Worm (Caenorhabditis elegans) whole organism, L2 larva: ENCODE data around the gene F52D1.2.

Experiments used
- F13H6.1 ChIP-seq: sonication (generic microtip); optimal IDR thresholded peaks from 2 replicates; lab custom pipeline; 2016; ENCODE audit warnings: missing genetic modification characterization, missing compliant biosample characterization
- R02D3.7 ChIP-seq: fragments of 150-350 bp; optimal IDR thresholded peaks from 2 replicates; lab custom pipeline; 2014; ENCODE audit warnings: missing biosample characterization, missing genetic modification characterization
- Y55F3AM.14 ChIP-seq: fragments of 200-800 bp; sonication (Bioruptor generic); optimal IDR thresholded peaks from 2 replicates; lab custom pipeline; 2018; ENCODE audit warnings: mild to moderate bottlenecking, missing genetic modification characterization, missing compliant biosample characterization
- ZK546.5 ChIP-seq: sonication (generic microtip); optimal IDR thresholded peaks from 2 replicates; lab custom pipeline; 2017; ENCODE audit warnings: missing biosample characterization, missing genetic modification characterization
- alr-1 ChIP-seq: fragments of 150-350 bp; optimal IDR thresholded peaks from 2 replicates; lab custom pipeline; 2014; ENCODE audit warnings: missing biosample characterization, missing genetic modification characterization
- aly-2 ChIP-seq: fragments of 150-350 bp; optimal IDR thresholded peaks from 2 replicates; lab custom pipeline; 2014; ENCODE audit warnings: missing biosample characterization, missing genetic modification characterization
- ama-1 ChIP-seq: fragments of 150-350 bp; optimal IDR thresholded peaks from 2 replicates; lab custom pipeline; 2018; ENCODE audit warnings: inconsistent platforms
- blmp-1 ChIP-seq: sonication (generic microtip); optimal IDR thresholded peaks from 2 replicates; lab custom pipeline; 2017; ENCODE audit warnings: missing genetic modification characterization, mild to moderate bottlenecking, missing compliant biosample characterization, antibody characterized with exemption, moderate library complexity; ENCODE audit not compliant: insufficient read depth
- ceh-16 ChIP-seq: fragments of 150-350 bp; optimal IDR thresholded peaks from 2 replicates; lab custom pipeline; 2014; ENCODE audit warnings: missing biosample characterization, missing genetic modification characterization
- ceh-82 ChIP-seq: fragments of 150-350 bp; optimal IDR thresholded peaks from 2 replicates; lab custom pipeline; 2014; ENCODE audit warnings: missing biosample characterization, missing genetic modification characterization
- crh-2 ChIP-seq: sonication (generic microtip); optimal IDR thresholded peaks from 2 replicates; lab custom pipeline; 2017; ENCODE audit warnings: missing biosample characterization, missing genetic modification characterization
- dmd-4 ChIP-seq: sonication (generic microtip); optimal IDR thresholded peaks from 2 replicates; lab custom pipeline; 2017; ENCODE audit warnings: missing biosample characterization, missing genetic modification characterization
- egl-27 ChIP-seq: sonication (generic microtip); optimal IDR thresholded peaks from 3 replicates; lab custom pipeline; 2017; ENCODE audit warnings: missing biosample characterization, missing genetic modification reagents, missing genetic modification characterization
- elt-1 ChIP-seq: fragments of 150-350 bp; optimal IDR thresholded peaks from 2 replicates; lab custom pipeline; 2014; ENCODE audit warnings: missing biosample characterization, missing genetic modification characterization
- elt-3 ChIP-seq: sonication (generic microtip); optimal IDR thresholded peaks from 2 replicates; lab custom pipeline; 2017; ENCODE audit warnings: missing biosample characterization, missing genetic modification characterization
- fos-1 ChIP-seq: fragments of 150-350 bp; optimal IDR thresholded peaks from 2 replicates; lab custom pipeline; 2014; ENCODE audit warnings: missing biosample characterization, missing genetic modification characterization
- gmeb-1 ChIP-seq: fragments of 150-350 bp; optimal IDR thresholded peaks from 2 replicates; lab custom pipeline; 2014; ENCODE audit warnings: missing biosample characterization, missing genetic modification characterization
- lin-39 ChIP-seq: fragments of 150-350 bp; optimal IDR thresholded peaks from 2 replicates; lab custom pipeline; 2014; ENCODE audit warnings: missing biosample characterization, missing genetic modification reagents, missing genetic modification characterization
- lsy-2 ChIP-seq, 2 experiments: fragments of 150-350 bp in 1 of 2; sonication (generic microtip) in 1 of 2; optimal IDR thresholded peaks; 2 replicates each; lab custom pipeline; 2014 to 2017; ENCODE audit warnings: missing biosample characterization in 2 of 2, missing genetic modification characterization in 2 of 2
- mab-5 ChIP-seq: fragments of 150-350 bp; optimal IDR thresholded peaks from 2 replicates; lab custom pipeline; 2014; ENCODE audit warnings: missing biosample characterization, missing genetic modification characterization
- mbf-1 ChIP-seq: sonication (generic microtip); optimal IDR thresholded peaks from 2 replicates; lab custom pipeline; 2017; ENCODE audit warnings: missing biosample characterization, missing genetic modification characterization
- mdl-1 ChIP-seq, 2 experiments: fragments of 150-350 bp in 1 of 2; sonication (generic microtip) in 1 of 2; optimal IDR thresholded peaks; 2 replicates each; lab custom pipeline; 2017; ENCODE audit warnings: missing biosample characterization in 2 of 2, missing genetic modification characterization in 2 of 2
- nhr-10 ChIP-seq: sonication (generic microtip); optimal IDR thresholded peaks from 2 replicates; lab custom pipeline; 2017; ENCODE audit warnings: missing biosample characterization, missing genetic modification characterization
- nhr-11 ChIP-seq: fragments of 150-350 bp; optimal IDR thresholded peaks from 2 replicates; lab custom pipeline; 2014; ENCODE audit warnings: missing biosample characterization, missing genetic modification characterization
- nhr-12 ChIP-seq: fragments of 150-350 bp; optimal IDR thresholded peaks from 2 replicates; lab custom pipeline; 2014; ENCODE audit warnings: missing biosample characterization, missing genetic modification characterization
- nhr-129 ChIP-seq: fragments of 150-350 bp; optimal IDR thresholded peaks from 2 replicates; lab custom pipeline; 2014; ENCODE audit warnings: missing biosample characterization, missing genetic modification characterization
- nhr-21 ChIP-seq: fragments of 150-350 bp; optimal IDR thresholded peaks from 2 replicates; lab custom pipeline; 2014; ENCODE audit warnings: missing biosample characterization, missing genetic modification characterization
- nhr-23 ChIP-seq: fragments of 150-350 bp; optimal IDR thresholded peaks from 2 replicates; lab custom pipeline; 2014; ENCODE audit warnings: missing biosample characterization, missing genetic modification reagents, missing genetic modification characterization
- nhr-237 ChIP-seq: fragments of 150-350 bp; optimal IDR thresholded peaks from 2 replicates; lab custom pipeline; 2014; ENCODE audit warnings: missing biosample characterization, missing genetic modification characterization
- nhr-25 ChIP-seq: fragments of 150-350 bp; sonication (generic microtip); optimal IDR thresholded peaks from 3 replicates; lab custom pipeline; 2014; ENCODE audit warnings: missing biosample characterization, missing genetic modification characterization
- nhr-6 ChIP-seq: fragments of 150-350 bp; optimal IDR thresholded peaks from 2 replicates; lab custom pipeline; 2014; ENCODE audit warnings: missing biosample characterization, missing genetic modification characterization
- nhr-77 ChIP-seq: fragments of 150-350 bp; optimal IDR thresholded peaks from 2 replicates; lab custom pipeline; 2014; ENCODE audit warnings: missing biosample characterization, missing genetic modification characterization
- peb-1 ChIP-seq: fragments of 150-350 bp; optimal IDR thresholded peaks from 2 replicates; lab custom pipeline; 2014; ENCODE audit warnings: missing biosample characterization, missing genetic modification characterization
- sem-4 ChIP-seq: fragments of 150-350 bp; optimal IDR thresholded peaks from 2 replicates; lab custom pipeline; 2014; ENCODE audit warnings: missing biosample characterization, missing genetic modification reagents, missing genetic modification characterization
- sma-3 ChIP-seq: sonication (generic microtip); optimal IDR thresholded peaks from 2 replicates; lab custom pipeline; 2016; ENCODE audit warnings: missing genetic modification reagents, missing genetic modification characterization, missing compliant biosample characterization
- sma-9 ChIP-seq, 2 experiments: fragments of 150-350 bp in 1 of 2; sonication (generic microtip) in 1 of 2; optimal IDR thresholded peaks; 2 replicates each; lab custom pipeline; 2014 to 2016; ENCODE audit warnings: missing genetic modification characterization in 2 of 2, mild to moderate bottlenecking in 1 of 2, missing biosample characterization in 1 of 2, missing compliant biosample characterization in 1 of 2, missing genetic modification reagents in 1 of 2, moderate library complexity in 1 of 2
- snpc-4 ChIP-seq: fragments of 150-350 bp; optimal IDR thresholded peaks from 2 replicates; lab custom pipeline; 2014; ENCODE audit warnings: missing biosample characterization, missing genetic modification characterization
- unc-39 ChIP-seq: fragments of 150-350 bp; optimal IDR thresholded peaks from 2 replicates; lab custom pipeline; 2014; ENCODE audit warnings: missing biosample characterization, missing genetic modification characterization
- zag-1 ChIP-seq: fragments of 150-350 bp; optimal IDR thresholded peaks from 2 replicates; lab custom pipeline; 2014; ENCODE audit warnings: missing biosample characterization, missing genetic modification characterization
- ztf-1 ChIP-seq: fragments of 200-800 bp; sonication (Bioruptor generic); conservative IDR thresholded peaks from 2 replicates; pipeline ENCODE4 v1.3.6; 2022; ENCODE audit warnings: missing genetic modification characterization, missing compliant biosample characterization
- ztf-11 ChIP-seq: sonication (generic microtip); optimal IDR thresholded peaks from 2 replicates; lab custom pipeline; 2017; ENCODE audit warnings: missing biosample characterization, missing genetic modification characterization
- ztf-4 ChIP-seq: fragments of 150-350 bp; optimal IDR thresholded peaks from 2 replicates; lab custom pipeline; 2014; ENCODE audit warnings: missing biosample characterization, missing genetic modification characterization

Gene F52D1.2

DNA sequence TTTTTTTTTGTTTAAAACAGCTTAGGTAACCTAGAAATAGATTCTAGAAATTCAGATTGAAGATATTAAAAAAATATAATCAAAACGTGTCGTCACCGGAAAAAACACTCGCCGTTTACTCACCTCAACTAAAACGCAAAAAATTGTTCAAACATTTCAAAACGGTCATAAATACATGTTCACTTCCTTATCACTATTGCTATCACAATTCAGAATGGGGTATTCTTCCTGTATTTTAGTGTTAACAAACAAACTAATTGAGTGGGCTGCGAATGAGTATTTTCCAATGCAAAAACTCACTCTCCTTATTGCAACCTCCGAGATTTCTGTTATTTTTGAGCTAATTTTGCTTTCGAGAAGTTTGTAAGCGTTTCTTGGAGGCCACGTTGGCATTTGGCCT is at the start of gene F52D1.2:
F52D1.2 (minus strand) TSS at position 393 of the 400 bp plus-strand sequence.
- TF ChIP-seq fos-1 = peak; percentile 70
- TF ChIP-seq dmd-4 = no peak
- TF ChIP-seq, all 48 proteins: peak for 1

DNA sequence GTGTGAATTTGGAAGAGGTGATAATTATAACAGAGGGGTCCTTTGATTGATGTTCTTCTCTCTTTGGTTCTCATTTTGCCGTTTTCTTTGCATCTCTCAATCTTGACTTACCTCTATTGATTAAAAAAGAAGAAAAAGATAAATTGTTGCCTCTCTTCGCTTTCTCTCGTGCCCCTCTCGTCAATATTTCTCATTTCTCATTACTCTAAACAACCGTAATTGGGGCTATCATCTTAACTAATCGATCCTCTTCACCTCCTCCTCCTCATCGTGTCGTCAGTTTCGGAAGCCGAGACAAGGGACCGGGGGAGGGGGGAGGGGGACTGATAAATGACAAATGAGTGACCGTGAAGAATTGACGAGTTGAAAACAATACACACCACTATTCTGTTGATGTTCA is 48.6 kb upstream of the F52D1.2 start:
- TF ChIP-seq ZK546.5 (tag; lab: Kevin White, UChicago) = no peak
- peak; percentile 13 for TF ChIP-seq nhr-21
- no peak for TF ChIP-seq ceh-82
- TF ChIP-seq elt-1 (tag; lab: Kevin White, UChicago) = no peak
- TF ChIP-seq gmeb-1 (tag; lab: Kevin White, UChicago) = peak; percentile 11
- peak in 1 of 2 experiments; percentile 30 for TF ChIP-seq lsy-2 (tag; optimal IDR thresholded peaks at IDR 0.05; lab: Kevin White, UChicago)
- TF ChIP-seq ztf-11 = no peak
- no peak for TF ChIP-seq nhr-237 (tag; lab: Kevin White, UChicago)
- peak; percentile 27 for TF ChIP-seq sma-3 (GFP tag; lab: Kevin White, UChicago)
- peak; percentile 16 for TF ChIP-seq sma-9 (GFP tag; optimal IDR thresholded peaks at IDR 0.05; lab: Kevin White, UChicago)
- TF ChIP-seq sma-9 (tag; optimal IDR thresholded peaks at IDR 0.05; lab: Kevin White, UChicago) = no peak
- TF ChIP-seq nhr-25 = peak; percentile 60
- no peak for TF ChIP-seq mab-5
- no peak for TF ChIP-seq nhr-77 (tag; lab: Kevin White, UChicago)
- peak; percentile 7 for TF ChIP-seq blmp-1 (tag; lab: Kevin White, UChicago)
- TF ChIP-seq, all 48 proteins: peak for 7

DNA sequence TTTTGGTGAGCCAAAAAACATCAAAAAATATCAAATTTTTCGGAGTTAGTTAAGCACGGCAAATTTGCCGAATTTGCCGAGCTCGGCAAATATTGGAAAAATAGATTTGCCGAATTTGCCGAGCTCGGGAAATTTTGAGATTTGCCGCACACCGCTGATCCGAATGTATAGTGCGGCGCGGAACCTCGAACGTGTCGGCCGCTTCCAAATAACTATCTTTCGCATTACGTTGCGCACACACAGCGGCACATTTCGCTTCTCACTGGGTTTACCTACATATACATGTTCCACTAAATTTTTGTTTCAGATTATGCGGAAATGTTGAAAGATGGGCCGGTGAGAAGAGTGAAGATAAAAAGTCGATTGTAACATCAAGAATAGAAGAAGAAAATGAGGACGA is 46.8 kb upstream of the F52D1.2 start:
- TF ChIP-seq unc-39 (tag; lab: Kevin White, UChicago) (no peak), nhr-11 (tag; lab: Kevin White, UChicago) (no peak), nhr-10 (tag; lab: Kevin White, UChicago) (no peak), nhr-77 (tag; lab: Kevin White, UChicago) (no peak), peb-1 (tag; lab: Kevin White, UChicago) (no peak), nhr-23 (no peak), elt-3 (tag; lab: Kevin White, UChicago) (no peak)

DNA sequence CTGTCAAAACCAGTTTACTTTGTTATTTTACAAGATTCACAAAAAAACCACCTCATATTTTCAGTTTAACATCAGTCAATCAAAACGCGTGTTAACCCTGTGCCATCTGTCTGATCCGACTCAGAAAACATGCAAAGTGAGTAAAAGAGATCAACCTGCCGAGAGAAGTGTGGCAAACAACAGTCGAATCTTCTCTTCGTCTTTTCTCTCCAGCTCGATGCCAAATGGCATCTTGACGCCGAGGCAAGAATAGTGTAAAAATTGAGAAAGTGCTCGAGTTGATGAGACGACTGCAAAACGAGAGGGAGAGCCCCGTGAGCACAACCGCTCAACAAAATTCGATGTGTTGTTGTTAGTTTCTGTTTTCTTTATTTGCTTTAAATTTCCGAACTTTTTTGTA is 42.9 kb upstream of the F52D1.2 start, which contains the start of gene B0310.1:
B0310.1 (plus strand) TSS at position 310 of the 400 bp plus-strand sequence.
- TF ChIP-seq nhr-129 (tag; lab: Kevin White, UChicago) (peak; percentile 51), Y55F3AM.14 (GFP tag; lab: Kevin White, UChicago) (no peak)

DNA sequence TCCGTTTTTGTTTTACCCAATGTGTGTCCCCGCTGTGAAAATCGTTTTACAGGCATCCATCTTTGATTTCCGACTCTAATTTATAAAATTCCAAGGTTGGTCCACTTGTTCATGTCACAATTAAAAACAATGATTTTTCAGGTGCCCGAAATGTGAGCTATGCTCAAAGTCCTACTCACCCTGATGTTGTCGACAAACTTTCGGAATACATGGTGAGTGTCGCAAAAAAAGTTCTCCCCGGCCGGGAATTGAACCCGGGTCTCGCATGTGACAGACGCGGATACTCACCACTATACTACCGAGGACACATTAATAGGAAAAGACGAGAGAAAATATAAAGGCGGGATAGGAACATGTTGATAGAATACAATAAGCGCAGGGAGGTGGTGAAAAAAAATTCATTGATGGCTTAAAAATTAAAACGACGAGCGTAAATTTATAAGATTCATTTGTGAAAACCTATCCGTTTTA is 39.7 kb upstream of the F52D1.2 start, which contains the start of gene egl-17:
egl-17 (plus strand) TSS at position 51 of the 471 bp plus-strand sequence.
- TF ChIP-seq zag-1 = peak; percentile 48
- TF ChIP-seq mbf-1 = no peak
- peak; percentile 75 for TF ChIP-seq fos-1
- no peak for TF ChIP-seq nhr-12 (tag; lab: Kevin White, UChicago)
- TF ChIP-seq R02D3.7 (tag; lab: Kevin White, UChicago) = no peak
- TF ChIP-seq lin-39 (tag; lab: Kevin White, UChicago) = no peak
- no peak for TF ChIP-seq mab-5
- peak; percentile 16 for TF ChIP-seq sem-4 (tag; lab: Kevin White, UChicago)
- no peak for TF ChIP-seq ZK546.5 (tag; lab: Kevin White, UChicago)
- peak; percentile 74 for TF ChIP-seq sma-3 (GFP tag; lab: Kevin White, UChicago)
- TF ChIP-seq elt-3 (tag; lab: Kevin White, UChicago) = no peak
- no peak for TF ChIP-seq ceh-82
- TF ChIP-seq snpc-4 (tag; lab: Kevin White, UChicago) = no peak
- TF ChIP-seq nhr-6 (tag; lab: Kevin White, UChicago) = peak; percentile 20
- TF ChIP-seq sma-9 (GFP tag; optimal IDR thresholded peaks at IDR 0.05; lab: Kevin White, UChicago) = peak; percentile 69
- TF ChIP-seq sma-9 (tag; optimal IDR thresholded peaks at IDR 0.05; lab: Kevin White, UChicago) = no peak
- TF ChIP-seq aly-2 (tag; lab: Kevin White, UChicago) = no peak
- TF ChIP-seq nhr-25 = peak; percentile 34
- no peak for TF ChIP-seq alr-1
- peak; percentile 71 for TF ChIP-seq crh-2
- TF ChIP-seq blmp-1 (tag; lab: Kevin White, UChicago) = no peak
- no peak for TF ChIP-seq ztf-4 (tag; lab: Kevin White, UChicago)
- peak in 1 of 2 experiments; percentile 43 for TF ChIP-seq lsy-2 (tag; optimal IDR thresholded peaks at IDR 0.05; lab: Kevin White, UChicago)
- peak; percentile 49 for TF ChIP-seq egl-27 (tag; lab: Kevin White, UChicago)
- TF ChIP-seq peb-1 (tag; lab: Kevin White, UChicago) = no peak
- no peak for TF ChIP-seq nhr-237 (tag; lab: Kevin White, UChicago)
- no peak for TF ChIP-seq nhr-77 (tag; lab: Kevin White, UChicago)
- peak; percentile 1 for TF ChIP-seq dmd-4
- peak; percentile 61 for TF ChIP-seq nhr-21
- no peak for TF ChIP-seq ztf-1 (GFP tag; lab: Robert Waterston, UW)
- no peak for TF ChIP-seq ama-1
- TF ChIP-seq nhr-11 (tag; lab: Kevin White, UChicago) = no peak
- TF ChIP-seq nhr-23 = no peak
- TF ChIP-seq mdl-1 (tag; optimal IDR thresholded peaks at IDR 0.05; lab: Kevin White, UChicago) = peak in 1 of 2 experiments; percentile 42
- peak; percentile 59 for TF ChIP-seq Y55F3AM.14 (GFP tag; lab: Kevin White, UChicago)
- TF ChIP-seq nhr-129 (tag; lab: Kevin White, UChicago) = peak; percentile 82
- peak; percentile 56 for TF ChIP-seq F13H6.1 (tag; lab: Kevin White, UChicago)
- TF ChIP-seq ceh-16 (tag; lab: Kevin White, UChicago) = no peak
